Fruit fly (Drosophila melanogaster) whole organism, embryonic: Measurements from ENCODE around the gene Sil1.

Source experiments
- Awh ChIP-seq: fragments of 200-800 bp; sonication (Bioruptor generic); IDR thresholded peaks from 2 replicates; pipeline ENCODE4, ENCODE4 v1.3.6; 2022; ENCODE audit warnings: missing biosample characterization, missing genetic modification characterization
- BtbVII ChIP-seq: fragments of 200-800 bp; sonication (Bioruptor generic); optimal IDR thresholded peaks from 3 replicates; lab custom pipeline; 2017; ENCODE audit warnings: missing biosample characterization, mild to moderate bottlenecking, missing genetic modification characterization
- CG10147 ChIP-seq: fragments of 200-800 bp; sonication (Bioruptor generic); optimal IDR thresholded peaks from 2 replicates; lab custom pipeline; 2019; ENCODE audit warnings: missing biosample characterization, mild to moderate bottlenecking, missing genetic modification characterization, moderate library complexity
- CG10543 ChIP-seq: fragments of 200-800 bp; sonication (Bioruptor generic); optimal IDR thresholded peaks from 3 replicates; lab custom pipeline; 2017; ENCODE audit warnings: missing biosample characterization, mild to moderate bottlenecking, missing genetic modification characterization, moderate library complexity
- CG10979 ChIP-seq: fragments of 200-800 bp; sonication (Bioruptor generic); optimal IDR thresholded peaks from 2 replicates; lab custom pipeline; 2018; ENCODE audit warnings: missing biosample characterization, mild to moderate bottlenecking, missing genetic modification characterization, moderate library complexity
- CG16813 ChIP-seq: fragments of 200-800 bp; sonication (Bioruptor generic); IDR thresholded peaks from 3 replicates; pipeline ENCODE4 v1.3.6; 2022; ENCODE audit warnings: missing biosample characterization, missing genetic modification characterization; ENCODE audit not compliant: partially characterized antibody
- CG18011 ChIP-seq: fragments of 200-800 bp; sonication (Bioruptor generic); optimal IDR thresholded peaks from 2 replicates; lab custom pipeline; 2017; ENCODE audit warnings: missing biosample characterization, missing genetic modification characterization, mild to moderate bottlenecking, moderate library complexity, missing genotype
- CG18599 ChIP-seq: fragments of 200-800 bp; sonication (Bioruptor generic); optimal IDR thresholded peaks from 3 replicates; lab custom pipeline; 2017; ENCODE audit warnings: missing biosample characterization, missing genetic modification characterization, mild to moderate bottlenecking, moderate library complexity, missing genetic modification reagents
- CG3163 ChIP-seq: fragments of 200-800 bp; sonication (Bioruptor generic); optimal IDR thresholded peaks from 3 replicates; lab custom pipeline; 2016; ENCODE audit warnings: missing biosample characterization, missing genetic modification characterization
- CG32772 ChIP-seq: fragments of 200-800 bp; sonication (Bioruptor generic); IDR thresholded peaks from 2 replicates; pipeline ENCODE4 v1.3.6; 2022; ENCODE audit warnings: missing biosample characterization, missing genetic modification characterization
- CG3838 ChIP-seq: fragments of 200-800 bp; sonication (Bioruptor generic); optimal IDR thresholded peaks from 3 replicates; lab custom pipeline; 2016; ENCODE audit warnings: missing biosample characterization, missing genetic modification characterization
- CG42726 ChIP-seq: fragments of 200-800 bp; sonication (Bioruptor generic); IDR thresholded peaks from 2 replicates; pipeline ENCODE4 v1.3.6; 2022; ENCODE audit warnings: missing biosample characterization, missing genetic modification characterization; ENCODE audit not compliant: partially characterized antibody
- CG7839 ChIP-seq: fragments of 200-800 bp; sonication (Bioruptor generic); optimal IDR thresholded peaks from 3 replicates; lab custom pipeline; 2018; ENCODE audit warnings: missing biosample characterization, mild to moderate bottlenecking, missing genetic modification characterization, moderate library complexity
- CG7963 ChIP-seq: fragments of 200-800 bp; sonication (Bioruptor generic); IDR thresholded peaks from 3 replicates; pipeline ENCODE4 v1.3.6; 2022; ENCODE audit warnings: missing biosample characterization, missing genetic modification characterization; ENCODE audit not compliant: partially characterized antibody
- Deaf1 ChIP-seq: fragments of 200-800 bp; optimal IDR thresholded peaks from 3 replicates; lab custom pipeline; 2019; ENCODE audit warnings: missing biosample characterization, mild to moderate bottlenecking, missing genetic modification characterization, moderate library complexity
- Eip74EF ChIP-seq, 2 experiments: fragments of 200-800 bp in 1 of 2; fragments of >200 bp in 1 of 2; sonication (Bioruptor generic) in 1 of 2; optimal IDR thresholded peaks; 2 replicates each; lab custom pipeline; 2017 to 2019; ENCODE audit warnings: missing biosample characterization in 2 of 2, missing genetic modification characterization in 2 of 2, mild to moderate bottlenecking in 1 of 2, moderate library complexity in 1 of 2
- Fer1 ChIP-seq: fragments of 200-800 bp; sonication (Bioruptor generic); optimal IDR thresholded peaks from 2 replicates; lab custom pipeline; 2017; ENCODE audit warnings: missing biosample characterization, mild to moderate bottlenecking, missing genetic modification characterization
- Fer2 ChIP-seq: fragments of 200-800 bp; sonication (Bioruptor generic); optimal IDR thresholded peaks from 2 replicates; lab custom pipeline; 2018; ENCODE audit warnings: missing biosample characterization, mild to moderate bottlenecking, missing genetic modification characterization, moderate library complexity
- Fer3 ChIP-seq: fragments of 200-800 bp; sonication (Bioruptor generic); optimal IDR thresholded peaks from 2 replicates; lab custom pipeline; 2018; ENCODE audit warnings: missing biosample characterization, mild to moderate bottlenecking, missing genetic modification characterization, moderate library complexity
- GATAe ChIP-seq: fragments of 200-800 bp; sonication (Bioruptor generic); conservative IDR thresholded peaks from 2 replicates; pipeline ENCODE4 v1.3.6; 2022; ENCODE audit warnings: missing biosample characterization, missing genetic modification characterization
- Gsc ChIP-seq: fragments of 200-800 bp; sonication (Bioruptor generic); IDR thresholded peaks from 2 replicates; pipeline ENCODE4 v1.3.6; 2022; ENCODE audit warnings: missing biosample characterization, missing genetic modification characterization
- Hand ChIP-seq: fragments of 200-800 bp; sonication (Bioruptor generic); optimal IDR thresholded peaks from 2 replicates; lab custom pipeline; 2017; ENCODE audit warnings: mild to moderate bottlenecking, missing biosample characterization, missing genetic modification reagents, missing genetic modification characterization
- HmgZ ChIP-seq: fragments of 200-800 bp; sonication (Bioruptor generic); optimal IDR thresholded peaks from 2 replicates; lab custom pipeline; 2018; ENCODE audit warnings: missing biosample characterization, mild to moderate bottlenecking, missing genetic modification characterization
- Kr ChIP-seq: fragments of 200-800 bp; sonication (Bioruptor generic); optimal IDR thresholded peaks from 2 replicates; lab custom pipeline; 2017; ENCODE audit warnings: missing biosample characterization, mild to moderate bottlenecking, missing genetic modification characterization
- Neu2 ChIP-seq: fragments of 200-800 bp; sonication (Bioruptor generic); optimal IDR thresholded peaks from 3 replicates; lab custom pipeline; 2016; ENCODE audit warnings: missing biosample characterization, missing genetic modification characterization, borderline replicate concordance
- caup ChIP-seq: fragments of 200-800 bp; sonication (Bioruptor generic); optimal IDR thresholded peaks from 3 replicates; lab custom pipeline; 2017; ENCODE audit warnings: missing biosample characterization, mild to moderate bottlenecking, missing genetic modification characterization, moderate library complexity; ENCODE audit not compliant: severe bottlenecking
- chinmo ChIP-seq: fragments of 200-800 bp; sonication (Bioruptor generic); IDR thresholded peaks from 4 replicates; pipeline ENCODE4 v1.3.6; 2022; ENCODE audit warnings: missing biosample characterization, missing genetic modification characterization; ENCODE audit not compliant: partially characterized antibody
- chm ChIP-seq: fragments of 200-800 bp; sonication (Bioruptor generic); IDR thresholded peaks from 2 replicates; pipeline ENCODE4 v1.3.6; 2022; ENCODE audit warnings: missing biosample characterization, missing genetic modification characterization
- croc ChIP-seq: fragments of 200-800 bp; sonication (Bioruptor generic); conservative IDR thresholded peaks from 3 replicates; pipeline ENCODE4 v1.3.6; 2022; ENCODE audit warnings: missing biosample characterization, missing genetic modification characterization
- disco-r ChIP-seq: fragments of 200-800 bp; sonication (Bioruptor generic); optimal IDR thresholded peaks from 2 replicates; lab custom pipeline; 2016; ENCODE audit warnings: missing biosample characterization, missing genetic modification characterization
- dpn ChIP-seq, 2 experiments: fragments of 200-800 bp; sonication (Bioruptor generic); optimal IDR thresholded peaks; 3 replicates each; lab custom pipeline; 2016; ENCODE audit warnings: missing biosample characterization in 2 of 2, missing genetic modification characterization in 2 of 2
- gce ChIP-seq: fragments of 200-800 bp; sonication (Bioruptor generic); IDR thresholded peaks from 3 replicates; pipeline ENCODE4 v1.3.6; 2022; ENCODE audit warnings: missing biosample characterization, missing genetic modification characterization
- hbn ChIP-seq: fragments of 200-800 bp; sonication (Bioruptor generic); IDR thresholded peaks from 2 replicates; pipeline ENCODE4 v1.3.6; 2022; ENCODE audit warnings: missing biosample characterization, missing genetic modification characterization; ENCODE audit not compliant: partially characterized antibody
- hkb ChIP-seq, 2 experiments: fragments of 200-800 bp in 1 of 2; fragments of >200 bp in 1 of 2; sonication (Bioruptor generic) in 1 of 2; IDR thresholded peaks in 1 of 2; optimal IDR thresholded peaks in 1 of 2; 2 replicates each; pipeline versions ENCODE4 v1.3.6 to Lab custom; 2017 to 2022; ENCODE audit warnings: missing biosample characterization in 1 of 2, missing genetic modification characterization in 1 of 2
- mld ChIP-seq: fragments of 200-800 bp; sonication (Bioruptor generic); IDR thresholded peaks from 3 replicates; pipeline ENCODE4 v1.3.6; 2022; ENCODE audit warnings: missing biosample characterization, missing genetic modification characterization; ENCODE audit not compliant: partially characterized antibody
- onecut ChIP-seq: fragments of 200-800 bp; sonication (Bioruptor generic); IDR thresholded peaks from 2 replicates; pipeline ENCODE4 v1.3.6; 2022; ENCODE audit warnings: missing biosample characterization, missing genetic modification characterization
- pho ChIP-seq: fragments of 200-800 bp; sonication (Bioruptor generic); optimal IDR thresholded peaks from 2 replicates; lab custom pipeline; 2016; ENCODE audit warnings: missing biosample characterization, missing genetic modification characterization
- sens-2 ChIP-seq: fragments of 200-800 bp; sonication (Bioruptor generic); IDR thresholded peaks from 2 replicates; pipeline ENCODE4 v1.3.6; 2022; ENCODE audit warnings: missing biosample characterization, missing genetic modification characterization
- slp2 ChIP-seq: fragments of 200-800 bp; sonication (Bioruptor generic); optimal IDR thresholded peaks from 2 replicates; lab custom pipeline; 2016; ENCODE audit warnings: missing biosample characterization, missing genetic modification characterization
- so ChIP-seq: fragments of 200-800 bp; sonication (Bioruptor generic); IDR thresholded peaks from 3 replicates; pipeline ENCODE4 v1.3.6; 2022; ENCODE audit warnings: missing biosample characterization, missing genetic modification characterization
- sr ChIP-seq: fragments of 200-800 bp; sonication (Bioruptor generic); IDR thresholded peaks from 3 replicates; pipeline ENCODE4 v1.3.6; 2022; ENCODE audit warnings: missing biosample characterization, missing genetic modification characterization
- stwl ChIP-seq: fragments of 200-800 bp; sonication (Bioruptor generic); optimal IDR thresholded peaks from 3 replicates; lab custom pipeline; 2018; ENCODE audit warnings: missing biosample characterization, mild to moderate bottlenecking, missing genetic modification characterization, moderate library complexity
- twi ChIP-seq: fragments of 200-800 bp; optimal IDR thresholded peaks from 2 replicates; lab custom pipeline; 2019; ENCODE audit warnings: missing biosample characterization, mild to moderate bottlenecking, missing genetic modification characterization, moderate library complexity
- usp ChIP-seq: fragments of >200 bp; optimal IDR thresholded peaks from 2 replicates; lab custom pipeline; 2017; ENCODE audit warnings: missing biosample characterization, missing genetic modification characterization
- vnd ChIP-seq: fragments of 200-800 bp; sonication (Bioruptor generic); IDR thresholded peaks from 3 replicates; pipeline ENCODE4 v1.3.6; 2022; ENCODE audit warnings: missing biosample characterization, missing genetic modification characterization; ENCODE audit not compliant: partially characterized antibody
- wor ChIP-seq: fragments of 200-800 bp; sonication (Bioruptor generic); IDR thresholded peaks from 2 replicates; pipeline ENCODE4 v1.3.6; 2022; ENCODE audit warnings: missing biosample characterization, missing genetic modification characterization
- zen2 ChIP-seq: fragments of 200-800 bp; sonication (Bioruptor generic); IDR thresholded peaks from 3 replicates; pipeline ENCODE4 v1.3.6; 2022; ENCODE audit warnings: missing biosample characterization, missing genetic modification characterization; ENCODE audit not compliant: partially characterized antibody
- zf30C ChIP-seq: fragments of 200-800 bp; sonication (Bioruptor generic); optimal IDR thresholded peaks from 3 replicates; lab custom pipeline; 2018; ENCODE audit warnings: missing biosample characterization, mild to moderate bottlenecking, missing genetic modification characterization

Sil1 gene

DNA sequence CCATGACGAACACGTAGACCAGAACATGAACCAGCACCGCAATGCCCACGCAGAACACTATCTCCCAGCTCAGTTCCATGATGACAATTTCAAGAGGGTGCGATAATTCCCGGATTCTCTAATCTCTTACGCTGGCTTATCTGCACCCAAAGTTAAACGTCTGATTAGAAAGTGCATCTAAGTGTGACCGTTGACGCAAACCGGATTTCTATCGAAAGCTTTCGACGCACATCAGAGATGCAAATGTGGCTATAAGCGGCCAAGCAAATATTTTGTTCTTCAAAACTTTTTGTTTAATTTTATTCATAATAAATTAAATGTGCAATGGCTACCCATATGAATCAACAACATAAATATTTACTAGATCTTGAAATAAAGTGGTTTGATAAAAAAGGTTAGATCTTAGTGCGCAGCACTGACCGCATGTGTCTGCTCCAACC is 27.0 kb upstream of the Sil1 start, which contains the start of the genes Kdsr and CG11858 (continued):
- TF ChIP-seq CG10543 (peak; percentile 59), twi (tag; lab: Kevin White, UChicago) (peak; percentile 30), BtbVII (GFP tag; lab: Kevin White, UChicago) (no peak), hkb (optimal IDR thresholded peaks at IDR 0.05; lab: Kevin White, UChicago) (peak; percentile 29), hkb (GFP tag; IDR thresholded peaks at IDR 0.05; lab: Robert Waterston, UW) (peak; percentile 66), gce (no peak), zen2 (GFP tag; lab: Robert Waterston, UW) (no peak), Deaf1 (tag; lab: Kevin White, UChicago) (no peak), Fer1 (GFP tag; lab: Kevin White, UChicago) (peak; percentile 77), disco-r (GFP tag; lab: Kevin White, UChicago) (peak; percentile 31), Awh (no peak), chm (GFP tag; lab: Robert Waterston, UW) (0 out of 2 replicates have a peak, but pooled peaks have one; percentile 5), CG18011 (GFP tag; lab: Kevin White, UChicago) (peak; percentile 37), wor (peak; percentile 46; the same call in 1 of the 2 replicates), slp2 (no peak), so (no peak), CG16813 (GFP tag; lab: Robert Waterston, UW) (no peak), sr (GFP tag; lab: Robert Waterston, UW) (no peak), Eip74EF (GFP tag; optimal IDR thresholded peaks at IDR 0.05; lab: Kevin White, UChicago) (no peak), CG18599 (GFP tag; lab: Kevin White, UChicago) (no peak), CG32772 (GFP tag; lab: Robert Waterston, UW) (peak; percentile 68), Kr (GFP tag; lab: Kevin White, UChicago) (no peak), CG7839 (tag; lab: Kevin White, UChicago) (peak; percentile 64), GATAe (peak; percentile 61), mld (GFP tag; lab: Robert Waterston, UW) (no peak), onecut (GFP tag; lab: Robert Waterston, UW) (no peak; the same call in 1 of the 2 replicates), zf30C (GFP tag; lab: Kevin White, UChicago) (no peak), Gsc (GFP tag; lab: Robert Waterston, UW) (no peak), sens-2 (GFP tag; lab: Robert Waterston, UW) (no peak), vnd (GFP tag; lab: Robert Waterston, UW) (0 out of 3 replicates have a peak, but pooled peaks have one; percentile 23), hbn (peak; percentile 35; the same call in 1 of the 2 replicates), CG42726 (no peak), CG10979 (tag; lab: Kevin White, UChicago) (peak; percentile 53), Fer3 (tag; lab: Kevin White, UChicago) (peak; percentile 61), stwl (tag; lab: Kevin White, UChicago) (peak; percentile 9), CG7963 (GFP tag; lab: Robert Waterston, UW) (no peak), dpn (GFP tag; optimal IDR thresholded peaks at IDR 0.05; lab: Kevin White, UChicago) (peak; percentile 56 to 57), Fer2 (tag; lab: Kevin White, UChicago) (peak; percentile 21), HmgZ (tag; lab: Kevin White, UChicago) (peak; percentile 79), pho (GFP tag; lab: Kevin White, UChicago) (peak; percentile 57), CG3163 (GFP tag; lab: Kevin White, UChicago) (peak; percentile 19), CG3838 (GFP tag; lab: Kevin White, UChicago) (peak; percentile 42), usp (GFP tag; lab: Kevin White, UChicago) (no peak), Hand (no peak), Neu2 (no peak), CG10147 (GFP tag; lab: Kevin White, UChicago) (peak; percentile 63), chinmo (peak; percentile 95), croc (peak; percentile 39; the same call in 1 of the 3 replicates), caup (GFP tag; lab: Kevin White, UChicago) (peak; percentile 58)
